Worm (Caenorhabditis elegans) whole organism, L1 larva: Measurements from ENCODE around the gene M153.5.
A peak's percentile ranks its signal among the peaks of the same experiment; 100 is the strongest.

Source experiments
- C04F5.9 ChIP-seq: sonication (generic microtip); optimal IDR thresholded peaks from 2 replicates; lab custom pipeline; 2016; ENCODE audit warnings: missing genetic modification characterization, missing compliant biosample characterization
- C16A3.4 ChIP-seq: fragments of 150-350 bp; optimal IDR thresholded peaks from 2 replicates; lab custom pipeline; 2014; ENCODE audit warnings: missing biosample characterization, missing genetic modification characterization
- C34B4.2 ChIP-seq: sonication (generic microtip); optimal IDR thresholded peaks from 2 replicates; lab custom pipeline; 2017; ENCODE audit warnings: mild to moderate bottlenecking, missing genetic modification characterization, missing compliant biosample characterization
- aly-2 ChIP-seq: fragments of 150-350 bp; optimal IDR thresholded peaks from 2 replicates; lab custom pipeline; 2014; ENCODE audit warnings: missing biosample characterization, missing genetic modification characterization
- ama-1 ChIP-seq: fragments of 150-350 bp; optimal IDR thresholded peaks from 2 replicates; lab custom pipeline; 2014
- blmp-1 ChIP-seq: fragments of 150-350 bp; optimal IDR thresholded peaks from 2 replicates; lab custom pipeline; 2014; ENCODE audit warnings: missing biosample characterization, missing genetic modification characterization
- ceh-63 ChIP-seq: fragments of 200-800 bp; sonication (Bioruptor generic); optimal IDR thresholded peaks from 2 replicates; lab custom pipeline; 2018; ENCODE audit warnings: mild to moderate bottlenecking, missing genetic modification characterization, missing compliant biosample characterization
- ceh-82 ChIP-seq, 3 experiments: fragments of 150-350 bp in 1 of 3; sonication (generic microtip) in 2 of 3; optimal IDR thresholded peaks; 2 replicates each; lab custom pipeline; 2014 to 2017; ENCODE audit warnings: missing biosample characterization in 3 of 3, missing genetic modification characterization in 3 of 3
- ceh-88 ChIP-seq: fragments of 200-800 bp; sonication (Bioruptor generic); IDR thresholded peaks from 2 replicates; pipeline ENCODE4 v1.3.6; 2022; ENCODE audit warnings: missing genetic modification characterization, missing compliant biosample characterization
- ceh-90 ChIP-seq: sonication (generic microtip); optimal IDR thresholded peaks from 2 replicates; lab custom pipeline; 2016; ENCODE audit warnings: missing genetic modification characterization, missing compliant biosample characterization
- ces-1 ChIP-seq: fragments of 150-350 bp; optimal IDR thresholded peaks from 2 replicates; lab custom pipeline; 2014; ENCODE audit warnings: missing biosample characterization, missing genetic modification reagents, missing genetic modification characterization
- egl-27 ChIP-seq, 2 experiments: fragments of 150-350 bp in 1 of 2; sonication (generic microtip); optimal IDR thresholded peaks; 3 replicates each; lab custom pipeline; 2017 to 2018; ENCODE audit warnings: missing biosample characterization in 2 of 2, missing genetic modification characterization in 2 of 2, missing genetic modification reagents in 2 of 2
- elt-2 ChIP-seq: sonication (generic microtip); optimal IDR thresholded peaks from 2 replicates; lab custom pipeline; 2016; ENCODE audit warnings: missing genetic modification characterization, mild to moderate bottlenecking, inconsistent platforms, missing compliant biosample characterization, missing genetic modification reagents
- fkh-10 ChIP-seq: sonication (generic microtip); optimal IDR thresholded peaks from 2 replicates; lab custom pipeline; 2017; ENCODE audit warnings: missing biosample characterization, missing genetic modification reagents, missing genetic modification characterization
- fkh-8 ChIP-seq: sonication (generic microtip); optimal IDR thresholded peaks from 2 replicates; lab custom pipeline; 2016; ENCODE audit warnings: mild to moderate bottlenecking, missing genetic modification characterization, missing compliant biosample characterization
- hlh-4 ChIP-seq: sonication (generic microtip); optimal IDR thresholded peaks from 2 replicates; lab custom pipeline; 2016; ENCODE audit warnings: mild to moderate bottlenecking, missing genetic modification characterization, missing compliant biosample characterization
- hpl-2 ChIP-seq: fragments of 150-350 bp; optimal IDR thresholded peaks from 2 replicates; lab custom pipeline; 2014; ENCODE audit warnings: missing biosample characterization, missing genetic modification reagents, missing genetic modification characterization
- irx-1 ChIP-seq: sonication (generic microtip); optimal IDR thresholded peaks from 2 replicates; lab custom pipeline; 2016; ENCODE audit warnings: missing genetic modification characterization, missing compliant biosample characterization
- isw-1 ChIP-seq: fragments of 200-800 bp; sonication (Bioruptor generic); IDR thresholded peaks from 2 replicates; pipeline ENCODE4 v1.3.6; 2022; ENCODE audit warnings: missing genetic modification characterization, missing compliant biosample characterization
- jun-1 ChIP-seq: fragments of 150-350 bp; optimal IDR thresholded peaks from 2 replicates; lab custom pipeline; 2014; ENCODE audit warnings: missing biosample characterization, missing genetic modification reagents, missing genetic modification characterization
- lin-13 ChIP-seq: fragments of 150-350 bp; optimal IDR thresholded peaks from 2 replicates; lab custom pipeline; 2014; ENCODE audit warnings: missing biosample characterization, missing genetic modification reagents, missing genetic modification characterization
- lin-14 ChIP-seq: fragments of 200-800 bp; sonication (Bioruptor generic); optimal IDR thresholded peaks from 2 replicates; lab custom pipeline; 2018; ENCODE audit warnings: mild to moderate bottlenecking, missing genetic modification characterization, moderate library complexity, missing compliant biosample characterization
- lin-15B ChIP-seq: fragments of 150-350 bp; sonication (generic microtip); optimal IDR thresholded peaks from 3 replicates; lab custom pipeline; 2014; ENCODE audit warnings: missing biosample characterization, missing genetic modification characterization
- lin-35 ChIP-seq, 2 experiments: fragments of 150-350 bp; optimal IDR thresholded peaks; 2 replicates each; lab custom pipeline; 2014; ENCODE audit warnings: missing biosample characterization in 2 of 2, missing genetic modification characterization in 2 of 2, missing genetic modification reagents in 2 of 2
- lir-3 ChIP-seq: sonication (generic microtip); optimal IDR thresholded peaks from 2 replicates; lab custom pipeline; 2016; ENCODE audit warnings: mild to moderate bottlenecking, missing genetic modification characterization, moderate library complexity, missing compliant biosample characterization; ENCODE audit not compliant: poor library complexity
- lsy-2 ChIP-seq, 2 experiments: fragments of 150-350 bp; optimal IDR thresholded peaks; 2 replicates each; lab custom pipeline; 2014; ENCODE audit warnings: missing biosample characterization in 2 of 2, missing genetic modification characterization in 2 of 2
- mdl-1 ChIP-seq, 2 experiments: fragments of 150-350 bp; optimal IDR thresholded peaks; 2 replicates each; lab custom pipeline; 2014 to 2017; ENCODE audit warnings: missing biosample characterization in 2 of 2, missing genetic modification characterization in 2 of 2, inconsistent platforms in 1 of 2
- mef-2 ChIP-seq: fragments of 150-350 bp; optimal IDR thresholded peaks from 2 replicates; lab custom pipeline; 2014; ENCODE audit warnings: missing biosample characterization, missing genetic modification characterization
- mep-1 ChIP-seq: fragments of 150-350 bp; optimal IDR thresholded peaks from 2 replicates; lab custom pipeline; 2014; ENCODE audit warnings: missing biosample characterization, missing genetic modification characterization
- nhr-11 ChIP-seq: fragments of 150-350 bp; optimal IDR thresholded peaks from 2 replicates; lab custom pipeline; 2014; ENCODE audit warnings: missing biosample characterization, missing genetic modification characterization
- nhr-20 ChIP-seq: sonication (generic microtip); optimal IDR thresholded peaks from 2 replicates; lab custom pipeline; 2016; ENCODE audit warnings: mild to moderate bottlenecking, missing genetic modification characterization, missing compliant biosample characterization
- nhr-237 ChIP-seq: fragments of 150-350 bp; optimal IDR thresholded peaks from 2 replicates; lab custom pipeline; 2014; ENCODE audit warnings: missing biosample characterization, missing genetic modification characterization
- nhr-28 ChIP-seq: fragments of 150-350 bp; optimal IDR thresholded peaks from 2 replicates; lab custom pipeline; 2014; ENCODE audit warnings: missing biosample characterization, missing genetic modification characterization
- nhr-47 ChIP-seq: sonication (generic microtip); optimal IDR thresholded peaks from 2 replicates; lab custom pipeline; 2016; ENCODE audit warnings: mild to moderate bottlenecking, missing genetic modification characterization, moderate library complexity, missing compliant biosample characterization
- nhr-71 ChIP-seq: sonication (generic microtip); optimal IDR thresholded peaks from 2 replicates; lab custom pipeline; 2016; ENCODE audit warnings: mild to moderate bottlenecking, missing genetic modification characterization, moderate library complexity, missing compliant biosample characterization
- pag-3 ChIP-seq: sonication (generic microtip); optimal IDR thresholded peaks from 2 replicates; lab custom pipeline; 2017; ENCODE audit warnings: missing genetic modification characterization, mild to moderate bottlenecking, missing compliant biosample characterization, antibody characterized with exemption, borderline replicate concordance; ENCODE audit not compliant: insufficient read depth
- pax-3 ChIP-seq: fragments of 200-800 bp; sonication (Bioruptor generic); optimal IDR thresholded peaks from 2 replicates; lab custom pipeline; 2018; ENCODE audit warnings: mild to moderate bottlenecking, missing genetic modification characterization, moderate library complexity, missing compliant biosample characterization
- pqm-1 ChIP-seq: sonication (generic microtip); optimal IDR thresholded peaks from 3 replicates; lab custom pipeline; 2017; ENCODE audit warnings: missing biosample characterization, missing genetic modification characterization
- rnt-1 ChIP-seq: sonication (generic microtip); optimal IDR thresholded peaks from 2 replicates; lab custom pipeline; 2016; ENCODE audit warnings: mild to moderate bottlenecking, missing genetic modification characterization, moderate library complexity, missing compliant biosample characterization
- snpc-4 ChIP-seq: fragments of 150-350 bp; optimal IDR thresholded peaks from 2 replicates; lab custom pipeline; 2014; ENCODE audit warnings: missing biosample characterization, missing genetic modification characterization
- sptf-1 ChIP-seq: fragments of 150-350 bp; optimal IDR thresholded peaks from 2 replicates; lab custom pipeline; 2014; ENCODE audit warnings: missing biosample characterization, missing genetic modification characterization
- swsn-7 ChIP-seq: sonication (generic microtip); optimal IDR thresholded peaks from 2 replicates; lab custom pipeline; 2016; ENCODE audit warnings: missing genetic modification characterization, missing compliant biosample characterization
- unc-98 ChIP-seq: fragments of 200-800 bp; sonication (Bioruptor generic); IDR thresholded peaks from 2 replicates; pipeline ENCODE4 v1.3.6; 2022; ENCODE audit warnings: missing genetic modification characterization, missing compliant biosample characterization
- vab-15 ChIP-seq: sonication (generic microtip); optimal IDR thresholded peaks from 2 replicates; lab custom pipeline; 2017; ENCODE audit warnings: missing genotype, mild to moderate bottlenecking, missing genetic modification characterization, missing compliant biosample characterization
- zag-1 ChIP-seq: fragments of 150-350 bp; optimal IDR thresholded peaks from 2 replicates; lab custom pipeline; 2014; ENCODE audit warnings: missing biosample characterization, missing genetic modification characterization
- zip-4 ChIP-seq: fragments of 200-800 bp; sonication (Bioruptor generic); optimal IDR thresholded peaks from 2 replicates; lab custom pipeline; 2018; ENCODE audit warnings: mild to moderate bottlenecking, missing genetic modification characterization, moderate library complexity, missing compliant biosample characterization

M153.5 gene

DNA sequence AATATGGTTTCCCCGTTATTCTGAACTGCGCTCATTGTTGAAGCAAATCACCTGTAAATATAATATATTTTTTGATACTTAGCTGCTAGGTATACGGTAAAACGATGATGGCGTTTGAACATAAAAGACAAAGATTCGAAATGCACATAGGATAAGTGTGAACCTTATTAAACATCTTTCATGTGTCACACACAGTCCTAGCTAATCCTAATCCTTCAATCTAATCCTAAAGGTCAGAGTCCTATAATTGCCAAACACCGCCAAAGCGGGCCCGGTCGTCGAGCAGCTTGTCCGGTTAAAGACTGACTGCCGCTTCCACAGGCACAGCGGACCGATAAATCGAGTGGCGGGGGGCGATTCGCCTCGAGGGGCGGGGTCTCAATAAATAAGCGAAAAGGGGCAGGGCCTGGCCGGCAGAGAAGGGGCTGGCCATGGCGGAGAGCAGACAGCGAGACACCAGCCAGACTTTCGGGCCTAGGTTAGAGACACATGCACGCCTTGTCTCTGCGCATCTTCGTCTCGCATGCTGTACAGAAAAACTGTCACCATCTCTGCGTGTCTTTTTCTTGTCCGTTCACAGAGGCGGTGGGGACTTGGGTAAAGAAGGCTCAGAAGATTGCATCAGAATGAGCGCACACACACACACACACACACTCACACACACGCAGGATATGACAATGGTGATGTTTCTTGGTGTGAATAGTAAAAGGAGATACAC lies 28.0 kb downstream of the M153.5 start, which contains the start of gene F57G12.1 (continued):
- TF ChIP-seq ceh-63 (GFP tag; lab: Kevin White, UChicago), result no peak
- TF ChIP-seq blmp-1 (tag; lab: Kevin White, UChicago), result peak; percentile 68
- TF ChIP-seq unc-98 (GFP tag; lab: Robert Waterston, UW), result no peak
- peak; percentile 66 for TF ChIP-seq nhr-47 (tag; lab: Kevin White, UChicago)
- TF ChIP-seq mef-2 (tag; lab: Kevin White, UChicago), result peak; percentile 35
- TF ChIP-seq fkh-10 (GFP tag; lab: Kevin White, UChicago), result peak; percentile 56
- no peak for TF ChIP-seq C34B4.2
- no peak for TF ChIP-seq hlh-4 (tag; lab: Kevin White, UChicago)
- TF ChIP-seq nhr-237, result peak; percentile 30
- peak; percentile 80 for TF ChIP-seq C16A3.4
- TF ChIP-seq zag-1, result no peak
- peak; percentile 84 for TF ChIP-seq nhr-71 (tag; lab: Kevin White, UChicago)
- peak; percentile 68 for TF ChIP-seq swsn-7 (tag; lab: Kevin White, UChicago)
- TF ChIP-seq zip-4 (GFP tag; lab: Kevin White, UChicago), result no peak
- TF ChIP-seq egl-27 (tag; optimal IDR thresholded peaks at IDR 0.05; lab: Kevin White, UChicago), result peak; percentile 21 to 65
- TF ChIP-seq nhr-11 (tag; lab: Kevin White, UChicago), result peak; percentile 54
- TF ChIP-seq snpc-4 (tag; lab: Kevin White, UChicago), result peak; percentile 47
- no peak for TF ChIP-seq lir-3 (tag; lab: Kevin White, UChicago)
- TF ChIP-seq pax-3 (tag; lab: Kevin White, UChicago), result peak; percentile 57
- peak; percentile 36 for TF ChIP-seq ama-1 (lab: Kevin White, UChicago)
- TF ChIP-seq nhr-20 (tag; lab: Kevin White, UChicago), result peak; percentile 82
- TF ChIP-seq mep-1 (tag; lab: Kevin White, UChicago), result peak; percentile 74
- no peak for TF ChIP-seq pag-3 (tag; lab: Kevin White, UChicago)
- TF ChIP-seq fkh-8 (tag; lab: Kevin White, UChicago), result peak; percentile 86
- TF ChIP-seq lsy-2 (tag; optimal IDR thresholded peaks at IDR 0.05; lab: Kevin White, UChicago), result peak; percentile 58 to 84
- TF ChIP-seq ceh-82 (tag; optimal IDR thresholded peaks at IDR 0.05; lab: Kevin White, UChicago), result peak; percentile 64 to 86 (median 75)
- TF ChIP-seq pqm-1 (tag; lab: Kevin White, UChicago), result peak; percentile 18
- peak; percentile 77 for TF ChIP-seq jun-1 (tag; lab: Kevin White, UChicago)
- TF ChIP-seq lin-14 (GFP tag; lab: Kevin White, UChicago), result peak; percentile 95
- peak; percentile 50 for TF ChIP-seq isw-1 (GFP tag; lab: Robert Waterston, UW)
- no peak for TF ChIP-seq C04F5.9
- no peak for TF ChIP-seq ceh-90
- TF ChIP-seq sptf-1 (tag; lab: Kevin White, UChicago), result no peak
- TF ChIP-seq vab-15, result no peak
- peak; percentile 77 for TF ChIP-seq lin-13 (GFP tag; lab: Kevin White, UChicago)
- TF ChIP-seq mdl-1 (tag; optimal IDR thresholded peaks at IDR 0.05; lab: Kevin White, UChicago), result peak in 1 of 2 experiments; percentile 83
- TF ChIP-seq irx-1 (tag; lab: Kevin White, UChicago), result peak; percentile 42
- peak; percentile 10 for TF ChIP-seq elt-2
- TF ChIP-seq ces-1 (GFP tag; lab: Kevin White, UChicago), result no peak
- no peak for TF ChIP-seq lin-15B (tag; lab: Kevin White, UChicago)
- no peak for TF ChIP-seq aly-2 (tag; lab: Kevin White, UChicago)
- no peak for TF ChIP-seq hpl-2 (GFP tag; lab: Kevin White, UChicago)
- peak; percentile 78 for TF ChIP-seq rnt-1 (tag; lab: Kevin White, UChicago)
- TF ChIP-seq nhr-28 (tag; lab: Kevin White, UChicago), result no peak
- peak; percentile 59 to 62 for TF ChIP-seq lin-35 (GFP tag; optimal IDR thresholded peaks at IDR 0.05; lab: Kevin White, UChicago)
- TF ChIP-seq ceh-88 (GFP tag; lab: Robert Waterston, UW), result no peak
